Worm (Caenorhabditis elegans): ENCODE measurements around the gene twk-17.
A peak's percentile ranks its signal among the peaks of the same experiment; 100 is the strongest.

Gene twk-17

DNA sequence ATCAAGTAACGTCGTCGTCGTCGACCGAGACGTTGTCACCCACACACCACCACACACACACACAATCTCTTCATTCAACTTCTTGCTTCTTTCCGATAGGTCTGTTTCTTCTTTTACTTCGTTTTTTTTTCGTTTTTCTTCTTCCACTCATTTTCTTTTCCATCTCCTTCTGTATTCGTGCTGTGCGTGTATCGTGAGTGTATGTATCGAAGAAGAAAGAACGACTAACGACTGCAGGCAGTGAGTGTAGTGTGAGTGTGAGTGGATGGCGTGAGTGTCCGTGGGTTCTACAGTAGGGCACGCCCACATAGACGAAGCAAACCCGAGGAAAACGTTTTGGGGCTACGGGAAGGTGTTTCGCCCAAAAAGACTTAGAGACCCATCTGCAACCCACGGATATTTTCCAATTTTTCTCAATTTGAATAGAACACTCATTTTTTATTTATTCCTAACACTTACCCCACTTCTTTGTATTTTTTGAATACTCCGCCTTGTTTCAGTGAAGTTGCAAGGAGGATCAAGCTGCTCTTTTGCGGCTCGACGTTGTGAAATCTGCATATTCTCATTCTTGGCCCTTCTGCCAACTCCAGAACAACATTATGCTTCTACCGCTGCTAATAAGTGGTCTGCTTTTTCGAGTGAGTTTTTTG is 22.1 kb downstream of the twk-17 start, which contains the start of gene adt-2 (continued):
- no peak for TF ChIP-seq ceh-88 (GFP tag; IDR thresholded peaks at IDR 0.05)
- no peak for TF ChIP-seq xbp-1 (tag; optimal IDR thresholded peaks at IDR 0.05)
- TF ChIP-seq ceh-90 (tag; optimal IDR thresholded peaks at IDR 0.05) = no peak
- no peak for TF ChIP-seq nhr-237 (tag; optimal IDR thresholded peaks at IDR 0.05)
- no peak for TF ChIP-seq nhr-19 (GFP tag; conservative IDR thresholded peaks at IDR 0.05)
- no peak for TF ChIP-seq fkh-4 (tag; optimal IDR thresholded peaks at IDR 0.05; ENCODE audit: borderline replicate concordance)
- TF ChIP-seq nhr-47 (tag; optimal IDR thresholded peaks at IDR 0.05) = no peak
- TF ChIP-seq ceh-82 (tag; optimal IDR thresholded peaks at IDR 0.05) = no peak

DNA sequence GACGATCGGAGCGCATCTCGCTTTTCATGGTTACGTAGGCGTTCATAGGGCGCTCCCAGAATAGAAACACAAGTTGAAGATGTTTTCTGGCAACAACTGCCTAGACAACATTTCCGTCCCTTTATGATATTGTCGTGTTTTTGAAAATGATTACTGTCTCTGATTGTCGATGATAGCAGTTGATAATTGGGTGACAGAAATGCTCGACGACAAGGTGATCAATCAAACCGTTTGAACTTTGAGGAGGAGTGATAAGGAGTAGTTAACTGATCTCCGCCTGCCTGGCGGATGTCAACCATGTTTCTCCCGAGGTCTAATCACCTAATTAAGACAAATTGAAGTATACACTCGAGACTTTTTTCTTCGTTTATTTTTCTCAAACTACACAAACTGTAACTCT is 24.0 kb downstream of the twk-17 start:
- TF ChIP-seq lir-3 (tag; optimal IDR thresholded peaks at IDR 0.05; ENCODE audit: poor library complexity) (no peak), snu-23 (GFP tag; optimal IDR thresholded peaks at IDR 0.05) (peak; percentile 3), nhr-20 (tag; optimal IDR thresholded peaks at IDR 0.05) (peak; percentile 53), elt-3 (tag; optimal IDR thresholded peaks at IDR 0.05) (peak in 5 of 6 experiments; percentile 78 to 95 (median 79)), nhr-28 (tag; optimal IDR thresholded peaks at IDR 0.05) (no peak), nhr-77 (tag; optimal IDR thresholded peaks at IDR 0.05) (no peak), elt-2 (tag; optimal IDR thresholded peaks at IDR 0.05) (no peak), unc-98 (GFP tag; IDR thresholded peaks at IDR 0.05) (no peak), fos-1 (tag; optimal IDR thresholded peaks at IDR 0.05) (no peak), fkh-4 (tag; optimal IDR thresholded peaks at IDR 0.05; ENCODE audit: borderline replicate concordance) (no peak), ceh-88 (GFP tag; IDR thresholded peaks at IDR 0.05) (no peak), ztf-11 (tag; optimal IDR thresholded peaks at IDR 0.05) (no peak), lsy-2 (tag; optimal IDR thresholded peaks at IDR 0.05) (peak in 1 of 2 experiments; percentile 5), efl-3 (GFP tag; optimal IDR thresholded peaks at IDR 0.05) (no peak), nhr-47 (tag; optimal IDR thresholded peaks at IDR 0.05) (no peak), pqm-1 (tag; optimal IDR thresholded peaks at IDR 0.05) (no peak), mep-1 (tag; optimal IDR thresholded peaks at IDR 0.05) (no peak), nhr-19 (GFP tag; conservative IDR thresholded peaks at IDR 0.05) (no peak; the same call in 1 of the 2 replicates), fkh-10 (GFP tag; optimal IDR thresholded peaks at IDR 0.05) (no peak), lin-15B (tag; optimal IDR thresholded peaks at IDR 0.05) (no peak), zip-4 (GFP tag; optimal IDR thresholded peaks at IDR 0.05) (no peak), mab-9 (GFP tag; IDR thresholded peaks at IDR 0.05) (no peak), dpl-1 (GFP tag; optimal IDR thresholded peaks at IDR 0.05) (no peak), tlp-1 (tag; optimal IDR thresholded peaks at IDR 0.05) (no peak), C34B4.2 (tag; optimal IDR thresholded peaks at IDR 0.05) (no peak), lin-35 (GFP tag; optimal IDR thresholded peaks at IDR 0.05) (peak in 1 of 2 experiments; percentile 8), lin-14 (GFP tag; optimal IDR thresholded peaks at IDR 0.05) (peak; percentile 58), ztf-4 (tag; optimal IDR thresholded peaks at IDR 0.05) (no peak), sox-4 (tag; optimal IDR thresholded peaks at IDR 0.05) (no peak), nhr-12 (tag; optimal IDR thresholded peaks at IDR 0.05) (no peak), C16A3.4 (tag; optimal IDR thresholded peaks at IDR 0.05) (no peak), nhr-84 (tag; optimal IDR thresholded peaks at IDR 0.05) (no peak), irx-1 (tag; optimal IDR thresholded peaks at IDR 0.05) (no peak), Y116A8C.19 (tag; optimal IDR thresholded peaks at IDR 0.05; ENCODE audit: borderline replicate concordance) (no peak), vab-15 (tag; optimal IDR thresholded peaks at IDR 0.05) (no peak), xbp-1 (tag; optimal IDR thresholded peaks at IDR 0.05) (no peak), alr-1 (tag; optimal IDR thresholded peaks at IDR 0.05; ENCODE audit: borderline replicate concordance) (no peak), ces-1 (GFP tag; optimal IDR thresholded peaks at IDR 0.05) (no peak), egl-13 (tag; optimal IDR thresholded peaks at IDR 0.05) (no peak), fkh-8 (tag; optimal IDR thresholded peaks at IDR 0.05) (no peak), efl-1 (optimal IDR thresholded peaks at IDR 0.05) (no peak), efl-1 (GFP tag; optimal IDR thresholded peaks at IDR 0.05 in 1 of 2) (no peak), unc-62 (GFP tag; optimal IDR thresholded peaks at IDR 0.05) (no peak), zag-1 (tag; optimal IDR thresholded peaks at IDR 0.05) (no peak), pag-3 (tag; optimal IDR thresholded peaks at IDR 0.05; ENCODE audit: borderline replicate concordance, insufficient read depth) (no peak), unc-30 (tag; optimal IDR thresholded peaks at IDR 0.05) (no peak)
